Worm (Caenorhabditis elegans): ENCODE results near the gene srh-276.

The srh-276 gene

DNA sequence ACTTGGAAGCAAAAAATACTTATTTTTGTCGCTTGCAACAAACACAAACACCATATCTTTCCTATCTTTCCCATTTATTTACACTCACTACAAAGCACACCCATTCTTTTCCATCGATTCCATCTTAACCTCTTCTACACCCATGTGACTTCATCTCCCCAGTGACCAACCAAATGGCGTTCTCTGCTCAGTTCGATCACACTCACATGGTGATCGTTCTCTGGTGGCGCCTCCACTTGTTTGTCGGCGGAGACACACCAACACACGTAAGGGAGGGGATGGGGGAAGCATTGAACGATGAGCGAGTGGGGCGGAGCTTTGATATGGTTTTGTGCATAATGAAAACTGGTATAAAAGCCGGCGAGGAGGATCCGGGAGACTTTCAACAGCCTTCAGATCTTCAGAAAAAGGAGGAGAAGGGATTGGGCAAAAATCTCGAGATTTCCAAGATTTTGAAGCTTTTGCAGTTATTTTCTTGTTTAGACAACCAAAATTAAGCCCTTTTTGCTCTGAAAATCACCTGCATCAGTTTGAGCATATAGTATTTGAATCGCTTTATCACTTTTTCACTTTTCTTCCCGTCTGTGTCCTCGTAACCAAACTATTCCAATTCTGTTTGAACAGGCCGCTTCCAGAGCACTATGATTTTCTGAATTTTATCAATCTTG, 37.5 kb downstream of the srh-276 start:
- TF ChIP-seq med-1 (GFP tag; optimal IDR thresholded peaks at IDR 0.05; ENCODE audit: insufficient read depth) (no peak), ztf-29 (GFP tag; IDR thresholded peaks at IDR 0.05) (no peak), T22C8.4 (GFP tag; IDR thresholded peaks at IDR 0.05) (no peak), cog-1 (tag; optimal IDR thresholded peaks at IDR 0.05) (no peak), flt-1 (GFP tag; IDR thresholded peaks at IDR 0.05) (no peak), ref-1 (GFP tag; conservative IDR thresholded peaks at IDR 0.05) (no peak), ztf-23 (GFP tag; IDR thresholded peaks at IDR 0.05) (no peak), klf-2 (GFP tag; conservative IDR thresholded peaks at IDR 0.05) (no peak), tab-1 (GFP tag; IDR thresholded peaks at IDR 0.05) (no peak)

DNA sequence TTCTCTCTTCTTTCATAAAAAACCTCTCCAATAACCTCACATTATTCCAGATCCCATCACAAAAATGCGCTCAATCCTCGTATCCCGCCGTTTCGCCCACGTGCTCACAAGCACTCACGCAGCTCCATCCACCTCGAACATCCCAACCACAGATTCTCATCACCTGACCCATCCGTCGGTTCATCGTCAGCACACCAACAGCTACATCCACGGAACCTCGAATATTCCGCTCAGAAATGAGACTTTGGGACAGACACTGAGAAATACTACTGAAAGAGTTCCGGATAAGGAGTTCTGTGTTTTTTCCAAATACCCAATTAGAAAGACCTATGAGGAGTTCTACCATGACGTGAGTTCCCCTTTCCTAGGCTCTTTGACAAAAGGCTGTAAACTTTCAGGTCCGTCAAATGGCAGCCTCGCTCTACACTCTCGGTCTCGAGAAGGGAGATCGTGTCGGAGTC, 38.2 kb downstream of the srh-276 start, which contains the start of gene acs-2:
Gene acs-2, plus strand, starts transcription at position 51 of the 461 bp plus-strand sequence.
- TF ChIP-seq T22C8.4 (GFP tag; IDR thresholded peaks at IDR 0.05) = no peak
- TF ChIP-seq med-1 (GFP tag; optimal IDR thresholded peaks at IDR 0.05; ENCODE audit: insufficient read depth) = no peak
- TF ChIP-seq ztf-29 (GFP tag; IDR thresholded peaks at IDR 0.05) = no peak
- no peak for TF ChIP-seq tab-1 (GFP tag; IDR thresholded peaks at IDR 0.05)
- TF ChIP-seq flt-1 (GFP tag; IDR thresholded peaks at IDR 0.05) = no peak
- no peak for TF ChIP-seq cog-1 (tag; optimal IDR thresholded peaks at IDR 0.05)
- TF ChIP-seq ref-1 (GFP tag; conservative IDR thresholded peaks at IDR 0.05) = no peak
- no peak for TF ChIP-seq klf-2 (GFP tag; conservative IDR thresholded peaks at IDR 0.05)
- TF ChIP-seq ztf-23 (GFP tag; IDR thresholded peaks at IDR 0.05) = no peak

DNA sequence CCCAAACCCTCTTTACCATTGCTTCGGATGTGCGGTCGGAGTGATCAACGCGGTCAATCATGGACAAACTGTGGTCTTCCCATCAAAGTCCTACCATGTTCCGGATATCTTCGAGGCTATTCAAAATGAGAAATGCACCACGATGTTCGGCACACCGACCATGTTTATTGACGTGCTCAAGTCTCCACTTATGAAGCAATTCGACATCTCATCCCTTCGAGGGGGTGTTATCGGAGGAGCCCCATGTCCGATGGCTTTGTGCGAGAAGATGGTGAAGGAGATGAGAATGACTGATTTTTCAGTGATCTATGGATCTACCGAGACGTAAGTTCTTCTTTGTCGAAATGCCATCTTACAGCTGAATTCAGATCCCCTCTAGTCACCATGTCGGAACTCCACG, 39.2 kb downstream of the srh-276 start:
- no peak for TF ChIP-seq ztf-29 (GFP tag; IDR thresholded peaks at IDR 0.05)
- TF ChIP-seq ref-1 (GFP tag; conservative IDR thresholded peaks at IDR 0.05) = no peak
- no peak for TF ChIP-seq klf-2 (GFP tag; conservative IDR thresholded peaks at IDR 0.05)
- TF ChIP-seq T22C8.4 (GFP tag; IDR thresholded peaks at IDR 0.05) = no peak
- no peak for TF ChIP-seq med-1 (GFP tag; optimal IDR thresholded peaks at IDR 0.05; ENCODE audit: insufficient read depth)
- no peak for TF ChIP-seq cog-1 (tag; optimal IDR thresholded peaks at IDR 0.05)
- TF ChIP-seq ztf-23 (GFP tag; IDR thresholded peaks at IDR 0.05) = no peak
- TF ChIP-seq flt-1 (GFP tag; IDR thresholded peaks at IDR 0.05) = no peak
- no peak for TF ChIP-seq tab-1 (GFP tag; IDR thresholded peaks at IDR 0.05)

DNA sequence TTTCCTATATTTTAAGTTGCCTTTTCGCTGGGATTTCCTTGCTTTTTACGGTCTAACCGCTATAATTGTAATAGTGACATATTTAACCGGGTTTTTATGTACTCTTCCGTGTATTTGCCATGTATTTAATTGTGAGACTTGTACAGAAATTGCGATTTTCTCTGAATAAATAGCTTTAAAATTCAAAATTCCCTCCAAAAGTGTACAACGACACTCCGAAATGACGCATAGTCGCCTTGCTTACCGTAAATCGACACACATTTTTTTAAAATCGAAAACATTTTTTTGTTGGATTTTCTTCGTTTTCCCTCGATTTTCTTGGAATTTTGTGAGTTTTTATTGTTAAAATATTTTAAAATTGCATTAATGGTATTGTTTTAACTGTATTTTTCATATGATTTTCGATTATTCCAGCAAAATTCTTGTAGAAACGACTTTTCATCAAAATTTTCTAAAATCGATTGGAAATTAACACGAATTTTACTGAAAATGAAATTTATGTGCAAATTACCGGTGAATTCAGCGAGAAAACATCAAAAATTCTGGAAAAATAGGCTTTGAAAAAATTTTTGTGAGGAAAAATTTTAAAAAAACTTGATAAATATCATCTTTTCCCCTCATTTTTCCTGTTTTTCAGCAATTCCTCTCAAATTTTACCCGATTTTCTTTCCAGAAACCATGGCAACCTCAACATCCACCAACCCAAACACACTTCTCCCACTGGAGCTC, 40.7 kb downstream of the srh-276 start, which contains the start of gene lsm-5:
Gene lsm-5, plus strand, starts transcription at position 679 of the 729 bp plus-strand sequence.
- TF ChIP-seq ztf-29 (GFP tag; IDR thresholded peaks at IDR 0.05) (no peak), ref-1 (GFP tag; conservative IDR thresholded peaks at IDR 0.05) (no peak), klf-2 (GFP tag; conservative IDR thresholded peaks at IDR 0.05) (no peak), ztf-23 (GFP tag; IDR thresholded peaks at IDR 0.05) (no peak), tab-1 (GFP tag; IDR thresholded peaks at IDR 0.05) (no peak), flt-1 (GFP tag; IDR thresholded peaks at IDR 0.05) (no peak), cog-1 (tag; optimal IDR thresholded peaks at IDR 0.05) (no peak), T22C8.4 (GFP tag; IDR thresholded peaks at IDR 0.05) (no peak), med-1 (GFP tag; optimal IDR thresholded peaks at IDR 0.05; ENCODE audit: insufficient read depth) (no peak)

DNA sequence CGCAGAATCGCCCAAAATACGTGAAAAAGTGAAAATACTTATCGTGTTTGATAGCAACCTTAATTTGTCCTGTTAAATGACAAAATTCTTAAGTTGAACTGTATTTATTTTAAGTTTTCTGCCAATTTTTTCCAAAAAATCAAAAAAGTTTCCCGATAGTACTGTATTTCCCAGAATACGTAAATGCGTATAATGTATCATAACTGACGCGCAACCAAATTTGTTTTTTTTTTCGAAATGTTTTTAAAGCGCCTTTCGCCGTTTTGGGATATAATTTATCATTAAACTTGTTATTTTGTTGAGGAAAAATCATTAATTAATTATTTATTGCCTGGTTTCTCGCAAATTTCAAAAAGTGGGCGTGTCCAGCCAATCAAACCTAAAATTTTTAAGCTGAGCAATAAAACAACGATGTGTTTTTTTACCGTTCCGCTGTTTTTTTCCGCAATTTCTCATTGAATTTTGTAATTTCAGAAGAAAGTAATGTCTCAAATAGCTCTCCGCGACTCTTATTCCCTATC, 41.9 kb downstream of the srh-276 start, which contains the start of gene fbxa-95:
Gene fbxa-95, plus strand, starts transcription at position 471 of the 521 bp plus-strand sequence.
- TF ChIP-seq ztf-23 (GFP tag; IDR thresholded peaks at IDR 0.05) (no peak), flt-1 (GFP tag; IDR thresholded peaks at IDR 0.05) (no peak)

DNA sequence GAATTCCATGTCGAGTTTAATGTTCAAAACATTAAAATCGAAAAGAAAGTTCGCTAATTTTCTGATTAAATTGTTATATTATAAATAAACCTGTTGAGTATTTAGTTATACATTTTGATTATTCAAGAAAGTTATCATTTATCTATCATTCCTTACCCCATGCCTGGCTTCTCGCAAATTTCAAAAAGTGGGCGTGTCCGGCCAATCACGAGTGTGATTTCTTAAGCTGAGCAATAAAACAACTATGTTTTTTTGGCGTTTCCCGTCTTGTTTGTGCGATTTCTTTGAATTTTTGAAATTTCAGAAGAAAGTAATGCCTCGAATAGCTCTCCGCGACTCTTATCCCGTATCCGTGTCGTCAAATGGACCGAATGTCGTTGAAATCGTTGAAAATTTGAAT, 43.4 kb downstream of the srh-276 start, which contains the start of gene fbxa-94:
Gene fbxa-94, plus strand, starts transcription at position 301 of the 400 bp plus-strand sequence.
- TF ChIP-seq tab-1 (GFP tag; IDR thresholded peaks at IDR 0.05) = no peak
- TF ChIP-seq klf-2 (GFP tag; conservative IDR thresholded peaks at IDR 0.05) = no peak

DNA sequence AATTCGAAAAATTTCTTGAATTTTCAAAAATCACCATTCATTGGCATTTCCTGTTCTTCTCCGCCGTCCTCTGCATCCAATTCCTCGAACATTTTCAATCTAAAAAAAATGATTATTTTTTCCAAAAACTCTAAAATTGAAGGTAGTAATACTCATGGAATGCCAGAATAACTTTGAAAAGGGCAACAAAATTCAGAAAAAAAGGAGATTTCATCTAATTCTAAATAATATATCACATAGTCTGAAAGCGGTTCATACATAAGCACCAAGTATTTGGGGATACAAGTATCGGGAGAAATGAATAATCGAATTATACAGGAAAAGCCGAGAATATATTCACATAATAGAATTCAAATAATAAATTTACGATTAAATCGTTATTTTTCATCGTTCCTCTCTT, 46.1 kb downstream of the srh-276 start, which contains the start of gene mdt-28:
Gene mdt-28, minus strand, starts transcription at position 101 of the 400 bp plus-strand sequence.
- TF ChIP-seq ztf-23 (GFP tag; IDR thresholded peaks at IDR 0.05) (no peak), T22C8.4 (GFP tag; IDR thresholded peaks at IDR 0.05) (no peak), ref-1 (GFP tag; conservative IDR thresholded peaks at IDR 0.05) (no peak), cog-1 (tag; optimal IDR thresholded peaks at IDR 0.05) (no peak), klf-2 (GFP tag; conservative IDR thresholded peaks at IDR 0.05) (no peak), flt-1 (GFP tag; IDR thresholded peaks at IDR 0.05) (no peak), ztf-29 (GFP tag; IDR thresholded peaks at IDR 0.05) (no peak), tab-1 (GFP tag; IDR thresholded peaks at IDR 0.05) (no peak), med-1 (GFP tag; optimal IDR thresholded peaks at IDR 0.05; ENCODE audit: insufficient read depth) (no peak)

DNA sequence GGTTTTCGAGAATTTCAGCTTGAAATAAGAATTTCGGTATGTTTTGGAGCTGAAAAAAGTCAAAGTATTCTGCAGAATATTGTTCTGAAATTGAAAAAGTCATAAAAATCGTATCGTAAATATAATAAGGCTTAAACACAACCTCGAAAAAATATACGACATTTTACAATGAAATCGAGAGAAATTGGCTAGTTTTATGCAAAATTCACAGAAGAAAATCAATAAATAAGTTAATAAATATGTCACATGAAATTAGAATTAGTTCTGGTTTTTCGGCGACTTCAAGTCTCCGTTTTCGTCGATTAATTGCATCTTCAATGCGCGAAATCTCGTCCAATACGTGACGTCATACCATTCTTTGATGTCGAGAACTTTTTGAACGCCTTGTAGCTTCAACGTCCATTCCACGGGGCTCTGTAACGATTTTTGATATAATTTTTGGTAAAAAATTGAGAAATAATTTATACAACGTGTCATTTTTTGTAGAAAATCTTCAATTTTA, 48.3 kb downstream of the srh-276 start, which contains the start of gene atx-3:
Gene atx-3, minus strand, starts transcription at position 51 of the 502 bp plus-strand sequence.
- TF ChIP-seq ztf-29 (GFP tag; IDR thresholded peaks at IDR 0.05) (no peak), ref-1 (GFP tag; conservative IDR thresholded peaks at IDR 0.05) (no peak), med-1 (GFP tag; optimal IDR thresholded peaks at IDR 0.05; ENCODE audit: insufficient read depth) (no peak), klf-2 (GFP tag; conservative IDR thresholded peaks at IDR 0.05) (no peak), flt-1 (GFP tag; IDR thresholded peaks at IDR 0.05) (no peak), tab-1 (GFP tag; IDR thresholded peaks at IDR 0.05) (no peak), T22C8.4 (GFP tag; IDR thresholded peaks at IDR 0.05) (no peak), ztf-23 (GFP tag; IDR thresholded peaks at IDR 0.05) (no peak), cog-1 (tag; optimal IDR thresholded peaks at IDR 0.05) (no peak)

DNA sequence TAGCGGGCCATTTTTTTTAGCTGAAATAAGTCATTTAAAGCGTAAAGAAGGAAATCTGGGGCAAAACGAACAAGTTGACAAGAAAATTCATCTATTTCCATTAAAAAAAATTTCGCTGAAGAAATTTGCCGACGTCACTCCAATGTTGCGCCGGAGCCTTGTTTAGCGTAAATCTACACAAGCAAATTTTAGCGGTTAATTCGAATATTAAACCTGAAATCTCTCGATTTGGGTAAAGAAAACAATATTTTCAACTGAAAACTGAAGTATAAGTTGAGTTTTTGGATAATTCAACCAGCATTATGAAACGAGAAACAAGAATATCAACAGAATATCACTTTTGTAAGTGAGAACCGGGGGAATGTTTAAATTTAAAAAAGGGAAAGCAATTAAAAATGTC, 49.2 kb downstream of the srh-276 start, which contains the start of gene F28F8.9:
Gene F28F8.9, minus strand, starts transcription at position 288 of the 400 bp plus-strand sequence.
- TF ChIP-seq flt-1 (GFP tag; IDR thresholded peaks at IDR 0.05) = no peak
- TF ChIP-seq T22C8.4 (GFP tag; IDR thresholded peaks at IDR 0.05) = no peak
- TF ChIP-seq cog-1 (tag; optimal IDR thresholded peaks at IDR 0.05) = no peak
- TF ChIP-seq ztf-29 (GFP tag; IDR thresholded peaks at IDR 0.05) = no peak
- TF ChIP-seq klf-2 (GFP tag; conservative IDR thresholded peaks at IDR 0.05) = no peak
- no peak for TF ChIP-seq tab-1 (GFP tag; IDR thresholded peaks at IDR 0.05)
- TF ChIP-seq med-1 (GFP tag; optimal IDR thresholded peaks at IDR 0.05; ENCODE audit: insufficient read depth) = no peak
- TF ChIP-seq ztf-23 (GFP tag; IDR thresholded peaks at IDR 0.05) = no peak
- TF ChIP-seq ref-1 (GFP tag; conservative IDR thresholded peaks at IDR 0.05) = no peak

All from whole organism, midembryonic.